Fruit fly (Drosophila melanogaster) whole organism, wandering third instar larva: ENCODE measurements around the gene Muc96D.

Source experiments
- Abd-B ChIP-seq: fragments of >200 bp; optimal IDR thresholded peaks from 2 replicates; lab custom pipeline; 2017; ENCODE audit warnings: missing biosample characterization, missing genetic modification characterization
- CG32264 ChIP-seq: fragments of 200-800 bp; sonication (Bioruptor generic); optimal IDR thresholded peaks from 2 replicates; lab custom pipeline; 2016; ENCODE audit warnings: missing biosample characterization, missing genetic modification characterization
- CG9705 ChIP-seq: fragments of 200-800 bp; sonication (Bioruptor generic); optimal IDR thresholded peaks from 2 replicates; lab custom pipeline; 2018; ENCODE audit warnings: missing biosample characterization, mild to moderate bottlenecking, missing genetic modification characterization
- Dif ChIP-seq: fragments of 200-275, 200-300 bp; sonication (Bioruptor generic); optimal IDR thresholded peaks from 2 replicates; lab custom pipeline; 2018; ENCODE audit warnings: missing biosample characterization, missing genetic modification characterization; ENCODE audit not compliant: partially characterized antibody
- GATAd ChIP-seq: sonication (Bioruptor generic); optimal IDR thresholded peaks from 2 replicates; lab custom pipeline; 2016; ENCODE audit warnings: missing biosample characterization, missing genetic modification characterization
- HLH106 ChIP-seq: fragments of 200-800 bp; optimal IDR thresholded peaks from 3 replicates; lab custom pipeline; 2019; ENCODE audit warnings: missing biosample characterization, mild to moderate bottlenecking, missing genetic modification characterization, moderate library complexity
- Hnf4 ChIP-seq: fragments of 200-800 bp; sonication (Bioruptor generic); optimal IDR thresholded peaks from 2 replicates; lab custom pipeline; 2016; ENCODE audit warnings: missing biosample characterization, mild to moderate bottlenecking, missing genetic modification characterization
- Hr78 ChIP-seq: fragments of >200 bp; optimal IDR thresholded peaks from 2 replicates; lab custom pipeline; 2017; ENCODE audit warnings: missing biosample characterization, missing genetic modification characterization
- Hr83 ChIP-seq: fragments of 200-300 bp; sonication (Bioruptor generic); optimal IDR thresholded peaks from 2 replicates; lab custom pipeline; 2016; ENCODE audit warnings: missing biosample characterization, mild to moderate bottlenecking, missing genetic modification characterization, moderate library complexity; ENCODE audit not compliant: poor library complexity, severe bottlenecking
- Jra ChIP-seq: sonication (Bioruptor generic); optimal IDR thresholded peaks from 2 replicates; lab custom pipeline; 2016; ENCODE audit warnings: missing biosample characterization, missing genetic modification characterization
- Mio ChIP-seq: sonication (Bioruptor generic); optimal IDR thresholded peaks from 2 replicates; lab custom pipeline; 2016; ENCODE audit warnings: missing biosample characterization, missing genetic modification characterization
- OdsH ChIP-seq: fragments of 200-800 bp; sonication (Bioruptor generic); optimal IDR thresholded peaks from 2 replicates; lab custom pipeline; 2016; ENCODE audit warnings: missing biosample characterization, mild to moderate bottlenecking, missing genetic modification characterization
- Rel ChIP-seq, 2 experiments: fragments of 200-800 bp; sonication (Bioruptor generic) in 1 of 2; optimal IDR thresholded peaks; 2 replicates in 1 of 2; 3 replicates in 1 of 2; lab custom pipeline; 2016 to 2019; ENCODE audit warnings: mild to moderate bottlenecking in 2 of 2, missing biosample characterization in 2 of 2, missing genetic modification characterization in 2 of 2, moderate library complexity in 1 of 2
- Sp1 ChIP-seq: fragments of 200-800 bp; sonication (Bioruptor generic); optimal IDR thresholded peaks from 3 replicates; lab custom pipeline; 2019; ENCODE audit warnings: missing biosample characterization, mild to moderate bottlenecking, missing genetic modification characterization, moderate library complexity
- Vsx2 ChIP-seq: fragments of 200-300, 225-300 bp; sonication (Bioruptor generic); optimal IDR thresholded peaks from 2 replicates; lab custom pipeline; 2018; ENCODE audit warnings: missing biosample characterization, missing genetic modification characterization; ENCODE audit not compliant: partially characterized antibody
- br ChIP-seq: fragments of 200-800 bp; sonication (Bioruptor generic); optimal IDR thresholded peaks from 2 replicates; lab custom pipeline; 2016; ENCODE audit warnings: missing biosample characterization, missing genetic modification characterization
- brk ChIP-seq: fragments of 200-800 bp; sonication (Bioruptor generic); optimal IDR thresholded peaks from 2 replicates; lab custom pipeline; 2016; ENCODE audit warnings: missing biosample characterization, mild to moderate bottlenecking, missing genetic modification characterization
- dl ChIP-seq, 2 experiments: fragments of 175-275, 200-275 bp in 1 of 2; fragments of 200-275 bp in 1 of 2; sonication (Bioruptor generic); optimal IDR thresholded peaks; lab custom pipeline; 2018; ENCODE audit warnings: mild to moderate bottlenecking in 2 of 2, missing biosample characterization in 2 of 2, missing genetic modification characterization in 2 of 2, moderate library complexity in 2 of 2; ENCODE audit not compliant: partially characterized antibody in 2 of 2, insufficient read depth in 1 of 2
- dmrt93B ChIP-seq: fragments of 200-800 bp; sonication (Bioruptor generic); optimal IDR thresholded peaks from 2 replicates; lab custom pipeline; 2018; ENCODE audit warnings: missing biosample characterization, mild to moderate bottlenecking, missing genetic modification characterization
- ey ChIP-seq: fragments of 200-800 bp; sonication (Bioruptor generic); optimal IDR thresholded peaks from 2 replicates; lab custom pipeline; 2016; ENCODE audit warnings: missing biosample characterization, missing genetic modification characterization
- foxo ChIP-seq, 2 experiments: fragments of 200-800 bp; sonication (Bioruptor generic); optimal IDR thresholded peaks; 2 replicates in 1 of 2; 3 replicates in 1 of 2; lab custom pipeline; 2016 to 2017; ENCODE audit warnings: missing biosample characterization in 2 of 2, missing genetic modification characterization in 2 of 2
- fru ChIP-seq: fragments of 200-800 bp; sonication (Bioruptor generic); optimal IDR thresholded peaks from 3 replicates; lab custom pipeline; 2016; ENCODE audit warnings: missing biosample characterization, mild to moderate bottlenecking, missing genetic modification characterization
- h ChIP-seq: fragments of 200-800 bp; sonication (Bioruptor generic); optimal IDR thresholded peaks from 3 replicates; lab custom pipeline; 2016; ENCODE audit warnings: missing biosample characterization, mild to moderate bottlenecking, missing genetic modification characterization
- jim ChIP-seq: fragments of 175-275, 200-325 bp; sonication (Bioruptor generic); optimal IDR thresholded peaks from 2 replicates; lab custom pipeline; 2016; ENCODE audit warnings: missing biosample characterization, mild to moderate bottlenecking, missing genetic modification characterization
- pan ChIP-seq: fragments of >200 bp; optimal IDR thresholded peaks from 2 replicates; lab custom pipeline; 2017
- psq ChIP-seq: fragments of 200-800 bp; sonication (Bioruptor generic); optimal IDR thresholded peaks from 3 replicates; lab custom pipeline; 2017; ENCODE audit warnings: missing biosample characterization, mild to moderate bottlenecking, missing genetic modification characterization, moderate library complexity
- rgr ChIP-seq: fragments of 200-800 bp; sonication (Bioruptor generic); optimal IDR thresholded peaks from 3 replicates; lab custom pipeline; 2016; ENCODE audit warnings: missing biosample characterization, mild to moderate bottlenecking, missing genetic modification characterization
- sage ChIP-seq: fragments of 200-800 bp; sonication (Bioruptor generic); optimal IDR thresholded peaks from 2 replicates; lab custom pipeline; 2016; ENCODE audit warnings: missing biosample characterization, mild to moderate bottlenecking, missing genetic modification characterization
- sv ChIP-seq: fragments of 200-800 bp; sonication (Bioruptor generic); optimal IDR thresholded peaks from 3 replicates; lab custom pipeline; 2016; ENCODE audit warnings: missing biosample characterization, missing genetic modification characterization
- tai ChIP-seq: sonication (Bioruptor generic); optimal IDR thresholded peaks from 2 replicates; lab custom pipeline; 2016; ENCODE audit warnings: missing biosample characterization, missing genetic modification characterization
- usp ChIP-seq: fragments of >200 bp; optimal IDR thresholded peaks from 2 replicates; lab custom pipeline; 2017; ENCODE audit warnings: missing biosample characterization, missing genetic modification characterization
- woc ChIP-seq: sonication (Bioruptor generic); optimal IDR thresholded peaks from 2 replicates; lab custom pipeline; 2016; ENCODE audit warnings: missing biosample characterization, mild to moderate bottlenecking, missing genetic modification characterization

Muc96D gene

DNA sequence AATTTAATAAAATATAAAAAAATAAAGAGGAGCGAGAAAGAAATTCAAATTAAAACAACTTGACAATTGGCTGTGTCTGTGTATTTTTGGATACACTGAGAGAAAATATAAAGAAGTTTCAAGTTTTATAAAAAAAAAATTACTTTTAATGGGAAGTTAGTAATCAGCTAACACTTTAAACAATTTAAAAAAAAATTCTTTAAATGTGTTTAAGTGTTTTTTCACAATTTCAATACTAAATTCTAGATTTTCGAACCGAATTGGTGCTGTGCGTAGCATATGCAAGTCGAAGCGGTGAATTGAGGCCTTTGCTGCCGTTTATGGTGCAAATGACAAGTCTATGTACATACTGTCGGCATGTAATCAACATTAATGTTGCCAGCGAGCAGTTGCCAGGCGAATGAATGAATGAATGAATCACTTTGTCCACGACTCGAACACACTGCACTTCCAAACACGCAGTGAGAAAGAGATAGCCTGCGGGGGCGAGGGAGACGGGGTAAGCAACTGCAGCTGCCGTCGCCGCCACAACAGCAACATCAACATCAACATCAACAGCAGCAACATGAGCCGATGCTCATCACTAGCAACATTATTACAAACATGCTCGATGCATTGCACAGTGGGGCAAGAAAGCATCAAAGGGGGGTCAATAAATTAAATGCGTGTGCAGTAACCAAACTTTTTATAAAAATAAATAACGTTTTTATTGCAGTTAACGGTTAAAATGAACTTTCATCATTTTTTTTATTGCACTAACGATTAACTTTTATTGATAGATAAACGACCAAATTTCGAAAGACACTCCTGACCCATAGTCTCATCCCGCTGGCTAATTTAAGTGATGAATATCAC, 45.3 kb upstream of the Muc96D start:
- no peak for TF ChIP-seq Dif (GFP tag; lab: Kevin White, UChicago)
- peak; percentile 79 for TF ChIP-seq fru (GFP tag; lab: Kevin White, UChicago)
- TF ChIP-seq Vsx2 (GFP tag; lab: Kevin White, UChicago) = no peak
- peak; percentile 31 for TF ChIP-seq Hnf4 (GFP tag; lab: Kevin White, UChicago)
- TF ChIP-seq rgr = peak; percentile 65
- no peak for TF ChIP-seq sage
- TF ChIP-seq Sp1 (GFP tag; lab: Kevin White, UChicago) = peak; percentile 28
- no peak for TF ChIP-seq tai
- TF ChIP-seq ey (GFP tag; lab: Kevin White, UChicago) = peak; percentile 60
- peak; percentile 64 for TF ChIP-seq h (GFP tag; lab: Kevin White, UChicago)
- peak; percentile 68 for TF ChIP-seq woc (GFP tag; lab: Kevin White, UChicago)
- TF ChIP-seq foxo (GFP tag; optimal IDR thresholded peaks at IDR 0.05; lab: Kevin White, UChicago) = peak in 1 of 2 experiments; percentile 70
- no peak for TF ChIP-seq Mio (GFP tag; lab: Kevin White, UChicago)
- peak; percentile 59 for TF ChIP-seq HLH106 (tag; lab: Kevin White, UChicago)
- TF ChIP-seq dmrt93B = peak; percentile 24
- peak; percentile 51 for TF ChIP-seq br
- TF ChIP-seq Abd-B (GFP tag; lab: Kevin White, UChicago) = no peak
- no peak for TF ChIP-seq CG9705
- peak; percentile 48 for TF ChIP-seq OdsH (GFP tag; lab: Kevin White, UChicago)
- peak; percentile 56 for TF ChIP-seq sv (GFP tag; lab: Kevin White, UChicago)
- peak; percentile 1 for TF ChIP-seq Jra
- TF ChIP-seq jim (GFP tag; lab: Kevin White, UChicago) = no peak

DNA sequence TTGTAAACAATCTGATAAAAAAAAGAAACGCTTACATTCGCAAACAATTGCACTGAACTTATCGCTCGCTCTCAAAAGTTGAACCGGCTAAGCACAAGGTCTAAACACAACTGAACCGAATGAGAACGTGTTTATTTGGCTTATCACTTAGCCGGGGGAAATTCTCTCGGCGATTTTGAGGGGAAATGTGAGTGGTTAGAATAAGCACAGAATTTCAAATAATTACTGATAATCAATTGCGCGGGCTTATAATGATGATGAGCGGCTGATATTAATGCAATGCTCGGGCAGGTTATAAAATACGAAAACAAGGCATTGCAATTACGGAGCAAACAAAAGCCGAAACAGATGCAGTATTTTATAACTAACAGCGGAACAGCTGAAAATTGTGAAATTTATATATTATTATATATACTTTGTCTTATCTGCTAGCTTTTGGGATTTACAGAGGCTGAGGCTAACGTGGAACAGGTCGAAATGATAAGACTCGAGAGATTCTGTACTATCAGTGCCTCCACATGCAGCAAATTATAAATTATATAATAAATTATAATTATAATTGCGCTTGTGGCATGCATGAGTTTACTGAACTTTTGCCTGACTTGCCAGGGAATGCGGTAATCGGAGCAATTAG, 38.0 kb upstream of the Muc96D start:
- TF ChIP-seq tai (no peak), Rel (GFP tag; optimal IDR thresholded peaks at IDR 0.05; lab: Kevin White, UChicago) (no peak), Rel (tag; optimal IDR thresholded peaks at IDR 0.05; lab: Kevin White, UChicago) (peak; percentile 89)

dm6 chr3R:25437254-25437810, 36.9 kb upstream of the Muc96D start:
- no peak for TF ChIP-seq Hnf4 (GFP tag; lab: Kevin White, UChicago)
- TF ChIP-seq dl (GFP tag; optimal IDR thresholded peaks at IDR 0.05; lab: Kevin White, UChicago; ENCODE audit: insufficient read depth in 1 of 2, partially characterized antibody in 2 of 2) = no peak
- no peak for TF ChIP-seq sv (GFP tag; lab: Kevin White, UChicago)
- no peak for TF ChIP-seq pan (lab: Kevin White, UChicago)
- no peak for TF ChIP-seq GATAd (GFP tag; lab: Kevin White, UChicago)

- TF ChIP-seq Vsx2 (GFP tag; lab: Kevin White, UChicago) (no peak), Dif (GFP tag; lab: Kevin White, UChicago) (no peak), Hr78 (no peak), Mio (GFP tag; lab: Kevin White, UChicago) (no peak), Jra (no peak), brk (GFP tag; lab: Kevin White, UChicago) (no peak), CG32264 (no peak), tai (no peak), usp (GFP tag; lab: Kevin White, UChicago) (no peak), psq (no peak), GATAd (GFP tag; lab: Kevin White, UChicago) (no peak), dl (GFP tag; optimal IDR thresholded peaks at IDR 0.05; lab: Kevin White, UChicago; ENCODE audit: insufficient read depth in 1 of 2, partially characterized antibody in 2 of 2) (no peak), Hr83 (no peak)
- TF ChIP-seq, all 38 proteins: peak for 0
Observed at dm6 chr3R:25427175-25427574, 26.7 kb upstream of the Muc96D start.
